Fruit fly (Drosophila melanogaster) whole organism: ENCODE results near the gene Veneno.

ENCODE experiments used
- CG8478 ChIP-seq: fragments of >200 bp; optimal IDR thresholded peaks from 2 replicates; lab custom pipeline; 2018; ENCODE audit warnings: inconsistent platforms
- Dll ChIP-seq: fragments of >200 bp; optimal IDR thresholded peaks from 2 replicates; lab custom pipeline; 2017
- EcR ChIP-seq, 2 experiments: fragments of >200 bp; optimal IDR thresholded peaks; 2 replicates each; lab custom pipeline; 2017; ENCODE audit warnings: missing biosample characterization in 2 of 2, missing genetic modification characterization in 2 of 2, missing genetic modification reagents in 2 of 2
- pan ChIP-seq: fragments of >200 bp; optimal IDR thresholded peaks from 2 replicates; lab custom pipeline; 2017
- psq ChIP-seq: fragments of >200 bp; optimal IDR thresholded peaks from 2 replicates; lab custom pipeline; 2017

- no peak for TF ChIP-seq CG8478 (lab: Kevin White, UChicago)
- TF ChIP-seq psq (lab: Kevin White, UChicago) = no peak
- TF ChIP-seq pan (lab: Kevin White, UChicago) = no peak
- no peak for TF ChIP-seq EcR (GFP tag; optimal IDR thresholded peaks at IDR 0.05; lab: Kevin White, UChicago)
- TF ChIP-seq Dll (lab: Kevin White, UChicago) = no peak
Measured at dm6 chr3R:8312037-8312436, 50.3 kb downstream of the Veneno start, which contains the start of the genes CG11694 and CG11698.
